Worm (Caenorhabditis elegans) whole organism, midembryonic: Measurements from ENCODE around the gene T09E8.4.

ENCODE experiments used
- T22C8.4 ChIP-seq: fragments of 200-800 bp; sonication (Bioruptor generic); IDR thresholded peaks from 2 replicates; pipeline ENCODE4 v1.3.6; 2022; ENCODE audit warnings: missing genetic modification characterization, missing compliant biosample characterization
- cog-1 ChIP-seq: sonication (generic microtip); optimal IDR thresholded peaks from 2 replicates; lab custom pipeline; 2016; ENCODE audit warnings: missing genetic modification characterization, missing compliant biosample characterization
- flt-1 ChIP-seq: fragments of 200-800 bp; sonication (Bioruptor generic); IDR thresholded peaks from 2 replicates; pipeline ENCODE4 v1.3.6; 2022; ENCODE audit warnings: missing genetic modification characterization, missing compliant biosample characterization
- klf-2 ChIP-seq: fragments of 200-800 bp; sonication (Bioruptor generic); conservative IDR thresholded peaks from 2 replicates; pipeline ENCODE4 v1.3.6; 2022; ENCODE audit warnings: missing genetic modification reagents, missing genetic modification characterization, missing compliant biosample characterization
- med-1 ChIP-seq: sonication (generic microtip); optimal IDR thresholded peaks from 2 replicates; lab custom pipeline; 2017; ENCODE audit warnings: missing genetic modification characterization, mild to moderate bottlenecking, missing compliant biosample characterization, antibody characterized with exemption, missing genetic modification reagents; ENCODE audit not compliant: insufficient read depth
- ref-1 ChIP-seq: fragments of 200-800 bp; sonication (Bioruptor generic); conservative IDR thresholded peaks from 2 replicates; pipeline ENCODE4 v1.3.6; 2022; ENCODE audit warnings: missing genetic modification reagents, missing genetic modification characterization, missing compliant biosample characterization
- tab-1 ChIP-seq: fragments of 200-800 bp; sonication (Bioruptor generic); IDR thresholded peaks from 2 replicates; pipeline ENCODE4 v1.3.6; 2022; ENCODE audit warnings: missing genetic modification characterization, missing compliant biosample characterization
- ztf-23 ChIP-seq: fragments of 200-800 bp; sonication (Bioruptor generic); IDR thresholded peaks from 2 replicates; pipeline ENCODE4 v1.3.6; 2022; ENCODE audit warnings: missing genetic modification reagents, missing genetic modification characterization, missing compliant biosample characterization
- ztf-29 ChIP-seq: fragments of 200-800 bp; sonication (Bioruptor generic); IDR thresholded peaks from 2 replicates; pipeline ENCODE4 v1.3.6; 2022; ENCODE audit warnings: missing genetic modification reagents, missing genetic modification characterization, missing compliant biosample characterization

DNA sequence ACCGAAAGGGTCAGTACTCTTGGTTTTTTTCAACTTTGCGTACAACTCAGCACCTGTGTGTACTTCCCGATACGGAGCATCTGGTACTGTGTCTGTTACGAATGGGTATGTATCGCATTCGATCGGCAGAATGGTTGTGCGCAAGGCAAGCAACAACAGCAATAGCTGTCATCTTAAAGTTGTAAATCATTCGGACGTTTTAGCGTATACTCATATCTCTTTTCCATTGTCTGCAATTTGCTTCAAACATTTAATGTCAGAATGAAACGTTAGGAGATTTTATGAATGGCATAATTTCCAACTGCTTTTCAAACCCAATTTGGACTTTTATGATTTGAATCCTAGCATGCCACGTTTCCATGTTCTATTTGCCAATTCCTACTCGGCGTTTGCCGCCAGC is 27.0 kb downstream of the T09E8.4 start:
- TF ChIP-seq flt-1 (GFP tag; lab: Robert Waterston, UW) (no peak), T22C8.4 (no peak), med-1 (GFP tag; lab: Kevin White, UChicago) (no peak), ref-1 (no peak), klf-2 (GFP tag; lab: Robert Waterston, UW) (no peak), cog-1 (tag; lab: Kevin White, UChicago) (no peak), ztf-23 (GFP tag; lab: Robert Waterston, UW) (no peak), ztf-29 (GFP tag; lab: Robert Waterston, UW) (no peak), tab-1 (GFP tag; lab: Robert Waterston, UW) (no peak)
